Worm (Caenorhabditis elegans) whole organism, midembryonic: Measurements from ENCODE around the gene lipl-5.

Experiments
- T22C8.4 ChIP-seq: fragments of 200-800 bp; sonication (Bioruptor generic); IDR thresholded peaks from 2 replicates; pipeline ENCODE4 v1.3.6; 2022; ENCODE audit warnings: missing genetic modification characterization, missing compliant biosample characterization
- cog-1 ChIP-seq: sonication (generic microtip); optimal IDR thresholded peaks from 2 replicates; lab custom pipeline; 2016; ENCODE audit warnings: missing genetic modification characterization, missing compliant biosample characterization
- flt-1 ChIP-seq: fragments of 200-800 bp; sonication (Bioruptor generic); IDR thresholded peaks from 2 replicates; pipeline ENCODE4 v1.3.6; 2022; ENCODE audit warnings: missing genetic modification characterization, missing compliant biosample characterization
- klf-2 ChIP-seq: fragments of 200-800 bp; sonication (Bioruptor generic); conservative IDR thresholded peaks from 2 replicates; pipeline ENCODE4 v1.3.6; 2022; ENCODE audit warnings: missing genetic modification reagents, missing genetic modification characterization, missing compliant biosample characterization
- med-1 ChIP-seq: sonication (generic microtip); optimal IDR thresholded peaks from 2 replicates; lab custom pipeline; 2017; ENCODE audit warnings: missing genetic modification characterization, mild to moderate bottlenecking, missing compliant biosample characterization, antibody characterized with exemption, missing genetic modification reagents; ENCODE audit not compliant: insufficient read depth
- ref-1 ChIP-seq: fragments of 200-800 bp; sonication (Bioruptor generic); conservative IDR thresholded peaks from 2 replicates; pipeline ENCODE4 v1.3.6; 2022; ENCODE audit warnings: missing genetic modification reagents, missing genetic modification characterization, missing compliant biosample characterization
- tab-1 ChIP-seq: fragments of 200-800 bp; sonication (Bioruptor generic); IDR thresholded peaks from 2 replicates; pipeline ENCODE4 v1.3.6; 2022; ENCODE audit warnings: missing genetic modification characterization, missing compliant biosample characterization
- ztf-23 ChIP-seq: fragments of 200-800 bp; sonication (Bioruptor generic); IDR thresholded peaks from 2 replicates; pipeline ENCODE4 v1.3.6; 2022; ENCODE audit warnings: missing genetic modification reagents, missing genetic modification characterization, missing compliant biosample characterization
- ztf-29 ChIP-seq: fragments of 200-800 bp; sonication (Bioruptor generic); IDR thresholded peaks from 2 replicates; pipeline ENCODE4 v1.3.6; 2022; ENCODE audit warnings: missing genetic modification reagents, missing genetic modification characterization, missing compliant biosample characterization

The lipl-5 gene

ce11 chrV:373192-373591, 12.4 kb upstream of the lipl-5 start:
- TF ChIP-seq flt-1, result 0 out of 2 replicates have a peak, but pooled peaks have one; percentile 31
- no peak for TF ChIP-seq cog-1
- no peak for TF ChIP-seq med-1

- no peak for TF ChIP-seq ztf-23 (GFP tag; lab: Robert Waterston, UW)
- TF ChIP-seq klf-2, result no peak
- no peak for TF ChIP-seq T22C8.4
- TF ChIP-seq flt-1, result no peak
- no peak for TF ChIP-seq med-1
These were observed 8.8 kb upstream of the lipl-5 start for ce11 chrV:376790-377189.

ce11 chrV:378231-378630, 7.3 kb upstream of the lipl-5 start:
- no peak for TF ChIP-seq ztf-29 (GFP tag; lab: Robert Waterston, UW)
- no peak for TF ChIP-seq med-1

- no peak for TF ChIP-seq T22C8.4
- TF ChIP-seq med-1, result no peak
- TF ChIP-seq ztf-29 (GFP tag; lab: Robert Waterston, UW), result no peak
- TF ChIP-seq cog-1, result no peak
- no peak for TF ChIP-seq ztf-23 (GFP tag; lab: Robert Waterston, UW)
- TF ChIP-seq tab-1 (GFP tag; lab: Robert Waterston, UW), result no peak
- TF ChIP-seq ref-1 (GFP tag; lab: Robert Waterston, UW), result no peak
- no peak for TF ChIP-seq klf-2
- no peak for TF ChIP-seq flt-1
These were observed 5.4 kb upstream of the lipl-5 start, which contains the start of gene mltn-8 for ce11 chrV:380186-380585. Gene mltn-8 (minus strand): TSS chrV:380286.

ce11 chrV:381227-381950, 4.2 kb upstream of the lipl-5 start, which contains the start of gene ZK6.8:
Gene ZK6.8 (plus strand): TSS chrV:381908.
- TF ChIP-seq med-1 (no peak), tab-1 (GFP tag; lab: Robert Waterston, UW) (no peak), ztf-23 (GFP tag; lab: Robert Waterston, UW) (no peak), cog-1 (no peak), flt-1 (no peak), ref-1 (GFP tag; lab: Robert Waterston, UW) (no peak), ztf-29 (GFP tag; lab: Robert Waterston, UW) (no peak), T22C8.4 (no peak), klf-2 (no peak)

- TF ChIP-seq ref-1 (GFP tag; lab: Robert Waterston, UW) (no peak), med-1 (no peak), klf-2 (no peak), ztf-23 (GFP tag; lab: Robert Waterston, UW) (no peak), T22C8.4 (no peak), ztf-29 (GFP tag; lab: Robert Waterston, UW) (no peak), flt-1 (no peak), tab-1 (GFP tag; lab: Robert Waterston, UW) (no peak), cog-1 (no peak)
These were observed 1.0 kb upstream of the lipl-5 start for ce11 chrV:384511-384910.

- TF ChIP-seq med-1, result no peak
- no peak for TF ChIP-seq T22C8.4
- TF ChIP-seq cog-1, result no peak
- TF ChIP-seq klf-2, result no peak
- TF ChIP-seq flt-1, result no peak
- TF ChIP-seq tab-1 (GFP tag; lab: Robert Waterston, UW), result no peak
- no peak for TF ChIP-seq ztf-23 (GFP tag; lab: Robert Waterston, UW)
- TF ChIP-seq ztf-29 (GFP tag; lab: Robert Waterston, UW), result no peak
- TF ChIP-seq ref-1 (GFP tag; lab: Robert Waterston, UW), result no peak
These were observed 2.9 kb downstream of the lipl-5 start, which contains the start of gene ZK6.6 for ce11 chrV:388397-388796. Gene ZK6.6 (plus strand): TSS chrV:388697.

ce11 chrV:392199-392678, 6.7 kb downstream of the lipl-5 start, which contains the start of gene nhr-254:
Gene nhr-254 (plus strand): TSS chrV:392628.
- TF ChIP-seq med-1, result no peak
- TF ChIP-seq ztf-29 (GFP tag; lab: Robert Waterston, UW), result no peak
- TF ChIP-seq cog-1, result no peak
- TF ChIP-seq tab-1 (GFP tag; lab: Robert Waterston, UW), result no peak
- TF ChIP-seq T22C8.4, result no peak
- TF ChIP-seq ztf-23 (GFP tag; lab: Robert Waterston, UW), result no peak

ce11 chrV:396309-396708, 10.8 kb downstream of the lipl-5 start, which contains the start of gene nhr-253:
Gene nhr-253 (plus strand): TSS chrV:396593.
- TF ChIP-seq ztf-29 (GFP tag; lab: Robert Waterston, UW), result no peak
- no peak for TF ChIP-seq klf-2
- TF ChIP-seq cog-1, result no peak
- TF ChIP-seq flt-1, result no peak
- TF ChIP-seq med-1, result no peak
- TF ChIP-seq T22C8.4, result no peak
- TF ChIP-seq ztf-23 (GFP tag; lab: Robert Waterston, UW), result no peak
- TF ChIP-seq tab-1 (GFP tag; lab: Robert Waterston, UW), result no peak
- TF ChIP-seq ref-1 (GFP tag; lab: Robert Waterston, UW), result no peak

ce11 chrV:399721-400120, 14.2 kb downstream of the lipl-5 start, which contains the start of gene scl-27:
Gene scl-27 (plus strand): TSS chrV:400021.
- TF ChIP-seq T22C8.4, result no peak

- TF ChIP-seq ztf-23 (GFP tag; lab: Robert Waterston, UW) (no peak), flt-1 (no peak), med-1 (no peak), klf-2 (no peak), ref-1 (GFP tag; lab: Robert Waterston, UW) (no peak), ztf-29 (GFP tag; lab: Robert Waterston, UW) (no peak), tab-1 (GFP tag; lab: Robert Waterston, UW) (no peak), T22C8.4 (no peak), cog-1 (no peak)
These were observed 17.5 kb downstream of the lipl-5 start, which contains the start of gene srh-62 for ce11 chrV:403028-403427. Gene srh-62 (minus strand): TSS chrV:403128.
